Fruit fly (Drosophila melanogaster) whole organism, pupa: ENCODE results near the gene Nle.
A peak's percentile ranks its signal among the peaks of the same experiment; 100 is the strongest.

Experiments used
- CG10348 ChIP-seq: fragments of 200-800 bp; sonication (Bioruptor generic); IDR thresholded peaks from 2 replicates; pipeline ENCODE4 v1.3.6; 2022; ENCODE audit warnings: missing biosample characterization, missing genetic modification characterization
- CG12605 ChIP-seq: fragments of 200-800 bp; sonication (Bioruptor generic); IDR thresholded peaks from 2 replicates; pipeline ENCODE4 v1.3.6; 2022; ENCODE audit warnings: missing biosample characterization, missing genetic modification characterization
- CG13204 ChIP-seq: fragments of 200-800 bp; sonication (Bioruptor generic); optimal IDR thresholded peaks from 2 replicates; lab custom pipeline; 2018; ENCODE audit warnings: missing biosample characterization, mild to moderate bottlenecking, missing genetic modification characterization, moderate library complexity
- CG14655 ChIP-seq: fragments of 200-800 bp; sonication (Bioruptor generic); optimal IDR thresholded peaks from 3 replicates; lab custom pipeline; 2017; ENCODE audit warnings: mild to moderate bottlenecking, missing biosample characterization, missing genetic modification reagents, missing genetic modification characterization
- CG17806 ChIP-seq: fragments of 200-800 bp; sonication (Bioruptor generic); optimal IDR thresholded peaks from 2 replicates; lab custom pipeline; 2018; ENCODE audit warnings: missing biosample characterization, mild to moderate bottlenecking, missing genetic modification characterization, moderate library complexity
- CG32121 ChIP-seq: fragments of 200-800 bp; sonication (Bioruptor generic); IDR thresholded peaks from 2 replicates; pipeline ENCODE4 v1.3.6; 2022; ENCODE audit warnings: missing biosample characterization, missing genetic modification characterization
- CG34367 ChIP-seq: fragments of 200-800 bp; sonication (Bioruptor generic); optimal IDR thresholded peaks from 2 replicates; lab custom pipeline; 2018; ENCODE audit warnings: missing biosample characterization, mild to moderate bottlenecking, missing genetic modification characterization
- CG4496 ChIP-seq: fragments of 200-800 bp; sonication (Bioruptor generic); IDR thresholded peaks from 3 replicates; pipeline ENCODE4 v1.3.6; 2022; ENCODE audit warnings: missing biosample characterization, missing genetic modification characterization
- CG8159 ChIP-seq: fragments of 200-800 bp; sonication (Bioruptor generic); optimal IDR thresholded peaks from 3 replicates; lab custom pipeline; 2018; ENCODE audit warnings: missing biosample characterization, mild to moderate bottlenecking, missing genetic modification characterization, moderate library complexity
- CG8301 ChIP-seq: fragments of 200-800 bp; sonication (Bioruptor generic); optimal IDR thresholded peaks from 2 replicates; lab custom pipeline; 2018; ENCODE audit warnings: missing biosample characterization, mild to moderate bottlenecking, missing genetic modification characterization
- CG9948 ChIP-seq: fragments of 200-800 bp; sonication (Bioruptor generic); optimal IDR thresholded peaks from 2 replicates; lab custom pipeline; 2018; ENCODE audit warnings: missing biosample characterization, mild to moderate bottlenecking, missing genetic modification characterization, moderate library complexity
- D1 ChIP-seq: fragments of 200-800 bp; sonication (Bioruptor generic); optimal IDR thresholded peaks from 2 replicates; lab custom pipeline; 2018; ENCODE audit warnings: missing biosample characterization, mild to moderate bottlenecking, missing genetic modification characterization, moderate library complexity
- EcR ChIP-seq: fragments of 200-800 bp; sonication (Bioruptor generic); optimal IDR thresholded peaks from 3 replicates; lab custom pipeline; 2019; ENCODE audit warnings: missing biosample characterization, missing genetic modification characterization, mild to moderate bottlenecking, moderate library complexity, missing genetic modification reagents
- Ets98B ChIP-seq: fragments of 200-800 bp; sonication (Bioruptor generic); IDR thresholded peaks from 2 replicates; pipeline ENCODE4 v1.3.6; 2022; ENCODE audit warnings: missing biosample characterization, missing genetic modification characterization
- Pif1A ChIP-seq: fragments of 200-800 bp; sonication (Bioruptor generic); optimal IDR thresholded peaks from 3 replicates; lab custom pipeline; 2016; ENCODE audit warnings: missing biosample characterization, missing genetic modification characterization
- Pif1B ChIP-seq: fragments of 200-800 bp; sonication (Bioruptor generic); optimal IDR thresholded peaks from 3 replicates; lab custom pipeline; 2016; ENCODE audit warnings: missing biosample characterization, missing genetic modification characterization
- Snoo ChIP-seq: fragments of 200-800 bp; sonication (Bioruptor generic); optimal IDR thresholded peaks from 3 replicates; lab custom pipeline; 2017; ENCODE audit warnings: missing biosample characterization, mild to moderate bottlenecking, missing genetic modification characterization, inconsistent platforms
- fd96Ca ChIP-seq: fragments of 200-800 bp; sonication (Bioruptor generic); IDR thresholded peaks from 3 replicates; pipeline ENCODE4 v1.3.6; 2022; ENCODE audit warnings: missing biosample characterization, missing genetic modification characterization
- gl ChIP-seq: fragments of 200-800 bp; sonication (Bioruptor generic); optimal IDR thresholded peaks from 2 replicates; lab custom pipeline; 2018; ENCODE audit warnings: missing biosample characterization, mild to moderate bottlenecking, missing genetic modification characterization
- rn ChIP-seq: fragments of 200-800 bp; sonication (Bioruptor generic); IDR thresholded peaks from 2 replicates; pipeline ENCODE4 v1.3.6; 2022; ENCODE audit warnings: missing biosample characterization, missing genetic modification characterization

The Nle gene

dm6 chr2L:549637-550036, 18.3 kb downstream of the Nle start:
- TF ChIP-seq CG9948, result no peak
- no peak for TF ChIP-seq CG12605
- TF ChIP-seq CG4496 (GFP tag; lab: Robert Waterston, UW), result no peak
- no peak for TF ChIP-seq fd96Ca (GFP tag; lab: Robert Waterston, UW)
- TF ChIP-seq Pif1B (GFP tag; lab: Kevin White, UChicago), result no peak
- no peak for TF ChIP-seq CG8159
- no peak for TF ChIP-seq CG13204 (GFP tag; lab: Kevin White, UChicago)
- no peak for TF ChIP-seq Snoo (tag; lab: Kevin White, UChicago)
- TF ChIP-seq Pif1A (GFP tag; lab: Kevin White, UChicago), result no peak
- TF ChIP-seq D1 (tag; lab: Kevin White, UChicago), result no peak
- TF ChIP-seq EcR, result no peak
- no peak for TF ChIP-seq Ets98B (GFP tag; lab: Robert Waterston, UW)

dm6 chr2L:547978-548377, 19.9 kb downstream of the Nle start:
- TF ChIP-seq EcR (peak; percentile 26), CG12605 (no peak)

dm6 chr2L:544444-545179, 23.3 kb downstream of the Nle start, which contains the start of the genes Spp and nAChRbeta3:
Gene Spp (minus strand): TSS chr2L:544653.
Gene nAChRbeta3 (plus strand): TSS chr2L:545129.
- TF ChIP-seq Snoo (tag; lab: Kevin White, UChicago), result no peak
- TF ChIP-seq fd96Ca (GFP tag; lab: Robert Waterston, UW), result no peak
- no peak for TF ChIP-seq CG10348 (GFP tag; lab: Robert Waterston, UW)
- no peak for TF ChIP-seq Pif1B (GFP tag; lab: Kevin White, UChicago)
- TF ChIP-seq EcR, result no peak
- no peak for TF ChIP-seq D1 (tag; lab: Kevin White, UChicago)
- no peak for TF ChIP-seq CG8301 (tag; lab: Kevin White, UChicago)
- TF ChIP-seq CG34367 (tag; lab: Kevin White, UChicago), result no peak
- TF ChIP-seq CG12605, result no peak
- TF ChIP-seq CG17806 (tag; lab: Kevin White, UChicago), result no peak
- no peak for TF ChIP-seq CG13204 (GFP tag; lab: Kevin White, UChicago)
- TF ChIP-seq CG9948, result no peak
- no peak for TF ChIP-seq CG14655 (GFP tag; lab: Kevin White, UChicago)
- no peak for TF ChIP-seq gl (tag; lab: Kevin White, UChicago)
- peak; percentile 17; the same call in 1 of the 2 replicates for TF ChIP-seq Ets98B (GFP tag; lab: Robert Waterston, UW)
- 0 out of 3 replicates have a peak, but pooled peaks have one; percentile 8 for TF ChIP-seq CG4496 (GFP tag; lab: Robert Waterston, UW)
- TF ChIP-seq CG32121, result no peak
- TF ChIP-seq, all 21 proteins: peak for 2

- TF ChIP-seq D1 (tag; lab: Kevin White, UChicago) (no peak), CG12605 (no peak), CG32121 (no peak), CG9948 (no peak), CG10348 (GFP tag; lab: Robert Waterston, UW) (no peak), Ets98B (GFP tag; lab: Robert Waterston, UW) (no peak), rn (GFP tag; lab: Robert Waterston, UW) (no peak), fd96Ca (GFP tag; lab: Robert Waterston, UW) (no peak), CG4496 (GFP tag; lab: Robert Waterston, UW) (no peak), CG17806 (tag; lab: Kevin White, UChicago) (no peak), CG34367 (tag; lab: Kevin White, UChicago) (no peak), CG14655 (GFP tag; lab: Kevin White, UChicago) (no peak), CG13204 (GFP tag; lab: Kevin White, UChicago) (no peak), CG8159 (no peak), Pif1A (GFP tag; lab: Kevin White, UChicago) (no peak)
Measured at dm6 chr2L:543799-544198, 24.1 kb downstream of the Nle start.

DNA sequence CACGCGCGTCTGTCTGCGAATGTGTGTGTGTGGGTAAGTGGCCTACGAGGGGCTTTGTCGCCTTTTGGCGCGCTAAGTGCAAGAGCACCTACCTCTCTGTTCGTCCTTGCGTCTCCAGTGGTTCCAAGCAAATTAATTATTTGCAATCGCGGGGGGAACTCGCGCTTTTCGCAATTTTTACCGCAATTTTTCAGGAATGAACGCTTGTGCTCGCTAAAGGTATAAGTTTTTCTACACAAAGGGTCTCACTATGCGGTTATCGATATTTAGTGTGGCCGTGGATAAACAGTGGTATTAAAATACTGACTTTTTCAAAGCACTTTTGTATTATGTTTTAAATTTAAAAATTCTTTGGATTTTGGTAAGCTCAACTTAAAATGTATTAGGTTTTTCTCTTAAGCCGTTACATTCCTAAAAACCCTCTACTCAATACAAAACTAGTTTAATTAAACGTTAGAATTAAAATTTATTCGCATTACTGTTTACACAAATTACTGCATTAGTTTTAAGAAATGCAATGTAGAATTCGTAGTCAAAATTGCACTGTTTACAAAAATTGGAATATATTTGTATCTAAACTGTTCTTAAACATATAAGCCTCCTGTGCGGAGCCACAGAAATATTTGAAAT, 25.5 kb downstream of the Nle start, which contains the start of gene lwr:
Gene lwr (minus strand): TSS at position 243 of the 630 bp plus-strand sequence.
- TF ChIP-seq CG17806 (tag; lab: Kevin White, UChicago) (no peak), Pif1A (GFP tag; lab: Kevin White, UChicago) (no peak), EcR (peak; percentile 14), D1 (tag; lab: Kevin White, UChicago) (no peak)

dm6 chr2L:540572-541210, 27.2 kb downstream of the Nle start:
- no peak for TF ChIP-seq rn (GFP tag; lab: Robert Waterston, UW)
- no peak for TF ChIP-seq CG13204 (GFP tag; lab: Kevin White, UChicago)
- TF ChIP-seq fd96Ca (GFP tag; lab: Robert Waterston, UW), result no peak
- no peak for TF ChIP-seq CG17806 (tag; lab: Kevin White, UChicago)
- no peak for TF ChIP-seq CG14655 (GFP tag; lab: Kevin White, UChicago)
- TF ChIP-seq CG4496 (GFP tag; lab: Robert Waterston, UW), result no peak
- TF ChIP-seq CG32121, result peak; percentile 15; the same call in 1 of the 2 replicates
- TF ChIP-seq Pif1A (GFP tag; lab: Kevin White, UChicago), result no peak
- TF ChIP-seq EcR, result no peak
- no peak for TF ChIP-seq Pif1B (GFP tag; lab: Kevin White, UChicago)
- TF ChIP-seq CG8301 (tag; lab: Kevin White, UChicago), result peak; percentile 2
- no peak; the same call in 1 of the 2 replicates for TF ChIP-seq Ets98B (GFP tag; lab: Robert Waterston, UW)
- no peak for TF ChIP-seq gl (tag; lab: Kevin White, UChicago)
- TF ChIP-seq, all 21 proteins: peak for 2
